Worm (Caenorhabditis elegans) whole organism, late embryonic: ENCODE measurements around the gene F54D5.3.

Experiments
- dve-1 ChIP-seq: sonication (generic microtip); optimal IDR thresholded peaks from 2 replicates; lab custom pipeline; 2017; ENCODE audit warnings: antibody characterized with exemption, mild to moderate bottlenecking, missing genetic modification characterization, missing compliant biosample characterization
- hlh-30 ChIP-seq: sonication (generic microtip); optimal IDR thresholded peaks from 2 replicates; lab custom pipeline; 2017; ENCODE audit warnings: antibody characterized with exemption, missing genetic modification characterization, missing compliant biosample characterization; ENCODE audit not compliant: insufficient read depth
- pqm-1 ChIP-seq: sonication (generic microtip); optimal IDR thresholded peaks from 2 replicates; lab custom pipeline; 2016; ENCODE audit warnings: missing genetic modification characterization, missing compliant biosample characterization
- sox-4 ChIP-seq: sonication (generic microtip); optimal IDR thresholded peaks from 2 replicates; lab custom pipeline; 2017; ENCODE audit warnings: mild to moderate bottlenecking, missing genetic modification characterization, inconsistent platforms, missing compliant biosample characterization

DNA sequence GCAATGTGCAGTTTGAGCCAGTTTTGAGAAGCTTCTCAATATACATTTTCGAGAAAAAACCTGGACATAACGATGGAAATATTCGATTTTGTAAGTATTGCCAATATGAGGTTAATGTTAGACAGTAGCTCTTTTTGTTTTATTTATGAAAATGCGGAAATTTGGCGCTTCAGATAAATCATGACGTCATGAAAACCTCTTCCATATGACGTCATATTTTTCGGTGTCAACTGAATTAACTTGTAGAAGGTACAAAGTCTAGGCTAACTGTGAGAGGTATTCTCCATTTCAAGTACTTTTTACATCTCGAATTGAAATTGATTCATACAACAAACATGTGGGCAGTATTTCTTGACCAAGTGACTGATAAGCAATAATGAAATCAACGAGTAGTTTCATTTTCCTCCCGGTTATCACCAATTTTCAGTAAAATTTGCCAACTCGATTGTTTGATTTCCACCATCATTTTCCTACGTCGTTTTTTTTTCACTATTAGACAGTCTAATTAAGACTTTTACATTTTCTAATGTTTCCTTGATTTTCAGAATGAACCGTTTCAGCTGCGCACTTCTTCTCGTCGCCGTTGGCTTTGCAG is at the start of gene F54D5.3:
- TF ChIP-seq dve-1 (tag; lab: Kevin White, UChicago), result no peak
- TF ChIP-seq pqm-1 (tag; lab: Kevin White, UChicago), result no peak
- TF ChIP-seq hlh-30 (tag; lab: Kevin White, UChicago), result no peak
- no peak for TF ChIP-seq sox-4 (tag; lab: Kevin White, UChicago)
